Fruit fly (Drosophila melanogaster) whole organism, prepupa: Measurements from ENCODE around the gene asp.

ENCODE experiments used
- Blimp-1 ChIP-seq: fragments of 200-800 bp; sonication (Bioruptor generic); optimal IDR thresholded peaks from 3 replicates; lab custom pipeline; 2017; ENCODE audit warnings: missing biosample characterization, missing genetic modification characterization, mild to moderate bottlenecking, moderate library complexity, missing genetic modification reagents
- CG10631 ChIP-seq: fragments of 200-800 bp; sonication (Bioruptor generic); optimal IDR thresholded peaks from 2 replicates; lab custom pipeline; 2016; ENCODE audit warnings: missing biosample characterization, missing genetic modification characterization
- CG11762 ChIP-seq: fragments of 200-800 bp; sonication (Bioruptor generic); optimal IDR thresholded peaks from 3 replicates; lab custom pipeline; 2016; ENCODE audit warnings: missing biosample characterization, missing genetic modification characterization; ENCODE audit not compliant: insufficient read depth
- CG11902 ChIP-seq: fragments of 200-800 bp; sonication (Bioruptor generic); optimal IDR thresholded peaks from 3 replicates; lab custom pipeline; 2016; ENCODE audit warnings: missing biosample characterization, missing genetic modification characterization
- CG15336 ChIP-seq: fragments of 200-800 bp; sonication (Bioruptor generic); IDR thresholded peaks from 2 replicates; pipeline ENCODE4 v1.3.6; 2022; ENCODE audit warnings: missing biosample characterization, missing genetic modification characterization
- CG1621 ChIP-seq: fragments of 200-800 bp; sonication (Bioruptor generic); optimal IDR thresholded peaks from 3 replicates; lab custom pipeline; 2018; ENCODE audit warnings: missing biosample characterization, mild to moderate bottlenecking, missing genetic modification characterization
- CG32006 ChIP-seq: fragments of 200-800 bp; sonication (Bioruptor generic); optimal IDR thresholded peaks from 3 replicates; lab custom pipeline; 2017; ENCODE audit warnings: missing biosample characterization, mild to moderate bottlenecking, missing genetic modification characterization
- CG34406 ChIP-seq: fragments of 200-800 bp; sonication (Bioruptor generic); optimal IDR thresholded peaks from 3 replicates; lab custom pipeline; 2016; ENCODE audit warnings: missing biosample characterization, missing genetic modification characterization
- CG4318 ChIP-seq: fragments of 200-800 bp; sonication (Bioruptor generic); optimal IDR thresholded peaks from 3 replicates; lab custom pipeline; 2017; ENCODE audit warnings: missing biosample characterization, mild to moderate bottlenecking, missing genetic modification characterization
- CG6163 ChIP-seq: fragments of 200-800 bp; sonication (Bioruptor generic); IDR thresholded peaks from 3 replicates; pipeline ENCODE4 v1.3.6; 2022; ENCODE audit warnings: missing biosample characterization, missing genetic modification characterization
- CG6276 ChIP-seq: fragments of 200-800 bp; sonication (Bioruptor generic); optimal IDR thresholded peaks from 2 replicates; lab custom pipeline; 2017; ENCODE audit warnings: missing biosample characterization, mild to moderate bottlenecking, missing genetic modification characterization
- CG6854 ChIP-seq: fragments of 200-800 bp; sonication (Bioruptor generic); optimal IDR thresholded peaks from 2 replicates; lab custom pipeline; 2017; ENCODE audit warnings: missing biosample characterization, mild to moderate bottlenecking, missing genetic modification characterization
- CG7368 ChIP-seq: fragments of 200-800 bp; sonication (Bioruptor generic); optimal IDR thresholded peaks from 3 replicates; lab custom pipeline; 2016; ENCODE audit warnings: missing biosample characterization, missing genetic modification characterization
- CG8119 ChIP-seq: fragments of 200-800 bp; sonication (Bioruptor generic); IDR thresholded peaks from 3 replicates; pipeline ENCODE4 v1.3.6; 2022; ENCODE audit warnings: missing biosample characterization, missing genetic modification characterization
- CG8319 ChIP-seq: fragments of 200-800 bp; sonication (Bioruptor generic); optimal IDR thresholded peaks from 3 replicates; lab custom pipeline; 2016; ENCODE audit warnings: missing biosample characterization, missing genetic modification characterization
- CG9139 ChIP-seq: fragments of 200-800 bp; sonication (Bioruptor generic); optimal IDR thresholded peaks from 3 replicates; lab custom pipeline; 2017; ENCODE audit warnings: missing biosample characterization, mild to moderate bottlenecking, missing genetic modification characterization
- Eip75B ChIP-seq: fragments of 200-800 bp; sonication (Bioruptor generic); optimal IDR thresholded peaks from 3 replicates; lab custom pipeline; 2016; ENCODE audit warnings: missing biosample characterization, missing genetic modification characterization
- Eip78C ChIP-seq: fragments of 200-800 bp; sonication (Bioruptor generic); peaks from one replicate; lab custom pipeline; 2016; ENCODE audit warnings: missing biosample characterization, missing genetic modification characterization
- Eip93F ChIP-seq: fragments of 200-800 bp; sonication (Bioruptor generic); optimal IDR thresholded peaks from 2 replicates; lab custom pipeline; 2016; ENCODE audit warnings: missing biosample characterization, mild to moderate bottlenecking, missing genetic modification characterization
- Ets21C ChIP-seq: fragments of 200-800 bp; sonication (Bioruptor generic); optimal IDR thresholded peaks from 3 replicates; lab custom pipeline; 2016; ENCODE audit warnings: missing biosample characterization, missing genetic modification characterization
- Ets96B ChIP-seq: fragments of 200-800 bp; optimal IDR thresholded peaks from 2 replicates; lab custom pipeline; 2019; ENCODE audit warnings: missing biosample characterization, mild to moderate bottlenecking, missing genetic modification characterization, moderate library complexity
- Hr4 ChIP-seq: fragments of 200-800 bp; sonication (Bioruptor generic); optimal IDR thresholded peaks from 3 replicates; lab custom pipeline; 2016; ENCODE audit warnings: missing biosample characterization, missing genetic modification characterization
- Met ChIP-seq: fragments of 200-800 bp; sonication (Bioruptor generic); optimal IDR thresholded peaks from 3 replicates; lab custom pipeline; 2016; ENCODE audit warnings: missing biosample characterization, missing genetic modification characterization
- OdsH ChIP-seq: fragments of 200-800 bp; sonication (Bioruptor generic); optimal IDR thresholded peaks from 3 replicates; lab custom pipeline; 2016; ENCODE audit warnings: missing biosample characterization, missing genetic modification characterization
- Smox ChIP-seq: fragments of 200-800 bp; sonication (Bioruptor generic); optimal IDR thresholded peaks from 3 replicates; lab custom pipeline; 2016; ENCODE audit warnings: missing biosample characterization, missing genetic modification characterization
- Sox102F ChIP-seq: fragments of 200-800 bp; sonication (Bioruptor generic); optimal IDR thresholded peaks from 2 replicates; lab custom pipeline; 2016; ENCODE audit warnings: missing biosample characterization, mild to moderate bottlenecking, missing genetic modification characterization
- Sox14 ChIP-seq: fragments of 200-800 bp; sonication (Bioruptor generic); optimal IDR thresholded peaks from 3 replicates; lab custom pipeline; 2016; ENCODE audit warnings: missing biosample characterization, missing genetic modification characterization
- achi ChIP-seq: fragments of 200-800 bp; sonication (Bioruptor generic); optimal IDR thresholded peaks from 3 replicates; lab custom pipeline; 2016; ENCODE audit warnings: missing biosample characterization, missing genetic modification characterization
- dsx ChIP-seq: fragments of 200-800 bp; optimal IDR thresholded peaks from 3 replicates; lab custom pipeline; 2019; ENCODE audit warnings: missing biosample characterization, mild to moderate bottlenecking, missing genetic modification characterization, moderate library complexity; ENCODE audit not compliant: poor library complexity, severe bottlenecking
- eg ChIP-seq: fragments of 200-800 bp; sonication (Bioruptor generic); IDR thresholded peaks from 3 replicates; pipeline ENCODE4 v1.3.6; 2022; ENCODE audit warnings: missing biosample characterization, missing genetic modification characterization
- fd59A ChIP-seq: fragments of 200-800 bp; sonication (Bioruptor generic); optimal IDR thresholded peaks from 2 replicates; lab custom pipeline; 2017; ENCODE audit warnings: missing biosample characterization, mild to moderate bottlenecking, missing genetic modification characterization, missing genetic modification reagents
- fd85E ChIP-seq: fragments of 200-800 bp; sonication (Bioruptor generic); optimal IDR thresholded peaks from 3 replicates; lab custom pipeline; 2016; ENCODE audit warnings: missing biosample characterization, missing genetic modification characterization
- lz ChIP-seq: fragments of 200-800 bp; sonication (Bioruptor generic); optimal IDR thresholded peaks from 3 replicates; lab custom pipeline; 2016; ENCODE audit warnings: missing biosample characterization, missing genetic modification characterization
- net ChIP-seq: fragments of 200-800 bp; sonication (Bioruptor generic); optimal IDR thresholded peaks from 3 replicates; lab custom pipeline; 2016; ENCODE audit warnings: missing biosample characterization, missing genetic modification characterization
- pdm3 ChIP-seq: fragments of 200-800 bp; sonication (Bioruptor generic); optimal IDR thresholded peaks from 3 replicates; lab custom pipeline; 2016; ENCODE audit warnings: missing biosample characterization, missing genetic modification characterization
- salr ChIP-seq, 2 experiments: fragments of 200-800 bp; sonication (Bioruptor generic); optimal IDR thresholded peaks; 3 replicates each; lab custom pipeline; 2016 to 2018; ENCODE audit warnings: missing biosample characterization in 2 of 2, missing genetic modification characterization in 2 of 2, mild to moderate bottlenecking in 1 of 2
- spab ChIP-seq: fragments of 200-800 bp; sonication (Bioruptor generic); optimal IDR thresholded peaks from 2 replicates; lab custom pipeline; 2017; ENCODE audit warnings: missing biosample characterization, mild to moderate bottlenecking, missing genetic modification characterization, missing genetic modification reagents
- svp ChIP-seq: fragments of 200-800 bp; sonication (Bioruptor generic); peaks from one replicate; lab custom pipeline; 2016; ENCODE audit warnings: missing biosample characterization, missing genetic modification characterization
- vri ChIP-seq: fragments of 200-800 bp; sonication (Bioruptor generic); optimal IDR thresholded peaks from 3 replicates; lab custom pipeline; 2016; ENCODE audit warnings: missing biosample characterization, mild to moderate bottlenecking, missing genetic modification characterization

asp gene

dm6 chr3R:24771273-24772231, 17.9 kb downstream of the asp start, which contains the start of gene CG42331 (continued):
- TF ChIP-seq fd59A (GFP tag; lab: Kevin White, UChicago) (no peak), pdm3 (GFP tag; lab: Kevin White, UChicago) (no peak), Eip93F (GFP tag; lab: Kevin White, UChicago) (no peak), CG6276 (GFP tag; lab: Kevin White, UChicago) (no peak), net (GFP tag; lab: Kevin White, UChicago) (no peak), CG10631 (no peak), fd85E (GFP tag; lab: Kevin White, UChicago) (no peak), vri (GFP tag; lab: Kevin White, UChicago) (no peak), svp (peak; percentile 91), Met (peak; percentile 11), CG34406 (GFP tag; lab: Kevin White, UChicago) (no peak), CG4318 (GFP tag; lab: Kevin White, UChicago) (no peak), Blimp-1 (GFP tag; lab: Kevin White, UChicago) (no peak), Sox14 (GFP tag; lab: Kevin White, UChicago) (no peak), achi (GFP tag; lab: Kevin White, UChicago) (peak; percentile 18), Sox102F (GFP tag; lab: Kevin White, UChicago) (peak; percentile 10), Eip78C (GFP tag; lab: Kevin White, UChicago) (no peak), Smox (GFP tag; lab: Kevin White, UChicago) (peak; percentile 3), CG1621 (tag; lab: Kevin White, UChicago) (no peak), CG6163 (GFP tag; lab: Robert Waterston, UW) (0 out of 3 replicates have a peak, but pooled peaks have one; percentile 19), CG7368 (GFP tag; lab: Kevin White, UChicago) (no peak), dsx (GFP tag; lab: Kevin White, UChicago) (no peak), Ets96B (tag; lab: Kevin White, UChicago) (no peak), OdsH (GFP tag; lab: Kevin White, UChicago) (peak; percentile 15), CG6854 (no peak), eg (GFP tag; lab: Robert Waterston, UW) (0 out of 3 replicates have a peak, but pooled peaks have one; percentile 12), salr (GFP tag; optimal IDR thresholded peaks at IDR 0.05; lab: Kevin White, UChicago) (no peak), CG11762 (no peak), Eip75B (GFP tag; lab: Kevin White, UChicago) (no peak), spab (no peak), Ets21C (GFP tag; lab: Kevin White, UChicago) (no peak), CG8119 (GFP tag; lab: Robert Waterston, UW) (no peak), CG32006 (GFP tag; lab: Kevin White, UChicago) (peak; percentile 14), Hr4 (GFP tag; lab: Kevin White, UChicago) (peak; percentile 12), CG8319 (GFP tag; lab: Kevin White, UChicago) (no peak)

- TF ChIP-seq CG11902 (GFP tag; lab: Kevin White, UChicago) (no peak), svp (peak; percentile 60)
Observed at dm6 chr3R:24773016-24773415, 19.4 kb downstream of the asp start.

dm6 chr3R:24773422-24773821, 19.8 kb downstream of the asp start:
- TF ChIP-seq eg (GFP tag; lab: Robert Waterston, UW) (peak; percentile 64), CG32006 (GFP tag; lab: Kevin White, UChicago) (peak; percentile 54), net (GFP tag; lab: Kevin White, UChicago) (peak; percentile 41), Smox (GFP tag; lab: Kevin White, UChicago) (no peak), OdsH (GFP tag; lab: Kevin White, UChicago) (no peak), CG6276 (GFP tag; lab: Kevin White, UChicago) (peak; percentile 36), Eip78C (GFP tag; lab: Kevin White, UChicago) (peak; percentile 69), CG8119 (GFP tag; lab: Robert Waterston, UW) (peak; percentile 63; the same call in 2 of the 3 replicates), svp (peak; percentile 3), lz (no peak), CG15336 (peak; percentile 11; the same call in 1 of the 2 replicates), CG9139 (GFP tag; lab: Kevin White, UChicago) (no peak)
